Fruit fly (Drosophila melanogaster) whole organism, prepupa: ENCODE measurements around the gene CG15514.

ENCODE experiments used
- CG10631 ChIP-seq: fragments of 200-800 bp; sonication (Bioruptor generic); optimal IDR thresholded peaks from 2 replicates; lab custom pipeline; 2016; ENCODE audit warnings: missing biosample characterization, missing genetic modification characterization
- CG16779 ChIP-seq: fragments of 200-800 bp; sonication (Bioruptor generic); optimal IDR thresholded peaks from 3 replicates; lab custom pipeline; 2017; ENCODE audit warnings: missing biosample characterization, mild to moderate bottlenecking, missing genetic modification characterization
- CG3032 ChIP-seq: fragments of 200-800 bp; optimal IDR thresholded peaks from 2 replicates; lab custom pipeline; 2019; ENCODE audit warnings: missing biosample characterization, mild to moderate bottlenecking, missing genetic modification characterization, moderate library complexity
- CG8632 ChIP-seq: fragments of 200-800 bp; sonication (Bioruptor generic); optimal IDR thresholded peaks from 3 replicates; lab custom pipeline; 2016; ENCODE audit warnings: missing biosample characterization, missing genetic modification characterization
- Eip75B ChIP-seq: fragments of 200-800 bp; sonication (Bioruptor generic); optimal IDR thresholded peaks from 3 replicates; lab custom pipeline; 2016; ENCODE audit warnings: missing biosample characterization, missing genetic modification characterization
- Eip93F ChIP-seq: fragments of 200-800 bp; sonication (Bioruptor generic); optimal IDR thresholded peaks from 2 replicates; lab custom pipeline; 2016; ENCODE audit warnings: missing biosample characterization, mild to moderate bottlenecking, missing genetic modification characterization
- Smox ChIP-seq: fragments of 200-800 bp; sonication (Bioruptor generic); optimal IDR thresholded peaks from 3 replicates; lab custom pipeline; 2016; ENCODE audit warnings: missing biosample characterization, missing genetic modification characterization
- Sox102F ChIP-seq: fragments of 200-800 bp; sonication (Bioruptor generic); optimal IDR thresholded peaks from 2 replicates; lab custom pipeline; 2016; ENCODE audit warnings: missing biosample characterization, mild to moderate bottlenecking, missing genetic modification characterization
- achi ChIP-seq: fragments of 200-800 bp; sonication (Bioruptor generic); optimal IDR thresholded peaks from 3 replicates; lab custom pipeline; 2016; ENCODE audit warnings: missing biosample characterization, missing genetic modification characterization
- dac ChIP-seq: fragments of 200-800 bp; sonication (Bioruptor generic); optimal IDR thresholded peaks from 2 replicates; lab custom pipeline; 2017; ENCODE audit warnings: missing biosample characterization, mild to moderate bottlenecking, missing genetic modification characterization

DNA sequence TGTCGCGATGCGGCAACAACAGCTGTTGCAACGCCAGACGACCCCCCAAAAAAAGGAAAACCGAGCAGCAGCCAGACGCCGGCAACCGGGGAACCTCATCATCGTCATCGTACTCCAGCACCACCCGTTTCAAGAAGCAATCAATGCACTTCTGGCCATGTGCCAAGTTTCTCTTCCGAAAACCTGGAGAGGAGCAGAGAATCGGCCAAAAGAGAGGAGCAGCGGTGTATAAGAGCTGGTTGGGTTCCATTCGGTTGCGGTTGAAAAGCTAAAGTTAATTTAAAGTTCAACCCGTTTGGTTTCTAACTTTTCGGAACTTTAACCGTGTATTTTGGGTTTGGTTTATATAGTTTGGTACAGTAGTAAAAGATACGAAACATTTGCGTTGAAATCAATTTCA lies 14.9 kb upstream of the CG15514 start:
- no peak for TF ChIP-seq Sox102F
- TF ChIP-seq Smox (GFP tag; lab: Kevin White, UChicago), result no peak
- no peak for TF ChIP-seq CG3032
- no peak for TF ChIP-seq CG8632 (GFP tag; lab: Kevin White, UChicago)
- no peak for TF ChIP-seq CG10631 (GFP tag; lab: Kevin White, UChicago)
- no peak for TF ChIP-seq Eip75B
- no peak for TF ChIP-seq Eip93F (GFP tag; lab: Kevin White, UChicago)
- no peak for TF ChIP-seq CG16779
- no peak for TF ChIP-seq achi (GFP tag; lab: Kevin White, UChicago)
- no peak for TF ChIP-seq dac
